Fruit fly (Drosophila melanogaster) Kc167 (cell line): ENCODE results near the gene hmw.

Experiments
- Myc ChIP-seq: fragments of >200 bp; optimal IDR thresholded peaks from 2 replicates; lab custom pipeline; 2017; ENCODE audit warnings: missing external identifiers
- Sin3A ChIP-seq: fragments of >200 bp; optimal IDR thresholded peaks from 2 replicates; lab custom pipeline; 2018; ENCODE audit warnings: missing external identifiers
- h ChIP-seq: fragments of >200 bp; optimal IDR thresholded peaks from 3 replicates; lab custom pipeline; 2018; ENCODE audit warnings: missing external identifiers
- insv ChIP-seq: fragments of >200 bp; optimal IDR thresholded peaks from 3 replicates; lab custom pipeline; 2018; ENCODE audit warnings: missing external identifiers
- psq ChIP-seq: fragments of >200 bp; optimal IDR thresholded peaks from 2 replicates; lab custom pipeline; 2017; ENCODE audit warnings: missing external identifiers
- ttk ChIP-seq: sonication (Bioruptor generic); optimal IDR thresholded peaks from 2 replicates; lab custom pipeline; 2017; ENCODE audit warnings: missing external identifiers

Gene hmw

dm6 chr3R:18371346-18371745, 9.6 kb downstream of the hmw start:
- TF ChIP-seq ttk (lab: Kevin White, UChicago) = no peak
- no peak for TF ChIP-seq Myc
- no peak for TF ChIP-seq insv (lab: Kevin White, UChicago)
- no peak for TF ChIP-seq h (lab: Kevin White, UChicago)
- no peak for TF ChIP-seq Sin3A (lab: Kevin White, UChicago)
- no peak for TF ChIP-seq psq

- TF ChIP-seq h (lab: Kevin White, UChicago) = no peak
- no peak for TF ChIP-seq ttk (lab: Kevin White, UChicago)
- TF ChIP-seq Myc = no peak
- no peak for TF ChIP-seq psq
- no peak for TF ChIP-seq Sin3A (lab: Kevin White, UChicago)
- TF ChIP-seq insv (lab: Kevin White, UChicago) = no peak
These were observed 11.0 kb downstream of the hmw start, which contains the start of gene gl for dm6 chr3R:18372688-18373304. TSS of gene gl (minus strand) at chr3R:18372738.

dm6 chr3R:18380251-18380812, 18.5 kb downstream of the hmw start:
- TF ChIP-seq psq = no peak
- TF ChIP-seq h (lab: Kevin White, UChicago) = no peak
- no peak for TF ChIP-seq Sin3A (lab: Kevin White, UChicago)
- TF ChIP-seq Myc = no peak
- TF ChIP-seq insv (lab: Kevin White, UChicago) = no peak
- TF ChIP-seq ttk (lab: Kevin White, UChicago) = no peak

- TF ChIP-seq insv (lab: Kevin White, UChicago) (no peak), psq (no peak), ttk (lab: Kevin White, UChicago) (no peak), h (lab: Kevin White, UChicago) (no peak), Sin3A (lab: Kevin White, UChicago) (no peak), Myc (no peak)
These were observed 19.3 kb downstream of the hmw start, which contains the start of gene CG7675 for dm6 chr3R:18381014-18381512. TSS of gene CG7675 (minus strand) at chr3R:18381178.

dm6 chr3R:18384972-18385371, 23.2 kb downstream of the hmw start, which contains the start of gene CG14309:
TSS of gene CG14309 (minus strand) at chr3R:18385072.
- TF ChIP-seq insv (lab: Kevin White, UChicago) (no peak), psq (no peak), Sin3A (lab: Kevin White, UChicago) (no peak), ttk (lab: Kevin White, UChicago) (no peak), h (lab: Kevin White, UChicago) (no peak), Myc (no peak)

dm6 chr3R:18385593-18385992, 23.8 kb downstream of the hmw start, which contains the start of gene cona:
TSS of gene cona (plus strand) at chr3R:18385828.
- TF ChIP-seq psq = no peak
- TF ChIP-seq Myc = no peak
- TF ChIP-seq insv (lab: Kevin White, UChicago) = no peak
- no peak for TF ChIP-seq Sin3A (lab: Kevin White, UChicago)
- no peak for TF ChIP-seq ttk (lab: Kevin White, UChicago)
- no peak for TF ChIP-seq h (lab: Kevin White, UChicago)

- TF ChIP-seq Myc (no peak), ttk (lab: Kevin White, UChicago) (no peak), psq (no peak), h (lab: Kevin White, UChicago) (no peak), Sin3A (lab: Kevin White, UChicago) (no peak), insv (lab: Kevin White, UChicago) (no peak)
These were observed 28.0 kb downstream of the hmw start, which contains the start of gene Vha100-4 for dm6 chr3R:18389790-18390189. TSS of gene Vha100-4 (minus strand) at chr3R:18389805.

dm6 chr3R:18393436-18393835, 31.6 kb downstream of the hmw start:
- no peak for TF ChIP-seq psq
- no peak for TF ChIP-seq h (lab: Kevin White, UChicago)
- TF ChIP-seq Myc = no peak
- no peak for TF ChIP-seq Sin3A (lab: Kevin White, UChicago)
- no peak for TF ChIP-seq ttk (lab: Kevin White, UChicago)
- no peak for TF ChIP-seq insv (lab: Kevin White, UChicago)

- no peak for TF ChIP-seq Myc
These were observed 33.1 kb downstream of the hmw start for dm6 chr3R:18394876-18395275.

- TF ChIP-seq psq (no peak), Myc (no peak), h (lab: Kevin White, UChicago) (no peak), Sin3A (lab: Kevin White, UChicago) (no peak), ttk (lab: Kevin White, UChicago) (no peak), insv (lab: Kevin White, UChicago) (no peak)
These were observed 33.9 kb downstream of the hmw start for dm6 chr3R:18395694-18396093.

- TF ChIP-seq Sin3A (lab: Kevin White, UChicago) (no peak), Myc (no peak), psq (no peak), insv (lab: Kevin White, UChicago) (no peak), ttk (lab: Kevin White, UChicago) (no peak), h (lab: Kevin White, UChicago) (no peak)
These were observed 35.2 kb downstream of the hmw start, which contains the start of gene Vti1b for dm6 chr3R:18396801-18397604. TSS of gene Vti1b (plus strand) at chr3R:18396995.
